Fruit fly (Drosophila melanogaster) whole organism, adult: Measurements from ENCODE around the gene CG8773.

Source experiments
- CG12768 ChIP-seq: fragments of 200-800 bp; sonication (Bioruptor generic); optimal IDR thresholded peaks from 2 replicates; lab custom pipeline; 2017; ENCODE audit warnings: missing biosample characterization, missing genetic modification characterization, mild to moderate bottlenecking, moderate library complexity, missing genetic modification reagents
- CG1620 ChIP-seq: fragments of 200-800 bp; sonication (Bioruptor generic); optimal IDR thresholded peaks from 2 replicates; lab custom pipeline; 2016; ENCODE audit warnings: missing biosample characterization, missing genetic modification characterization
- CG33017 ChIP-seq: fragments of 200-800 bp; sonication (Bioruptor generic); optimal IDR thresholded peaks from 2 replicates; lab custom pipeline; 2018; ENCODE audit warnings: missing biosample characterization, mild to moderate bottlenecking, missing genetic modification characterization, moderate library complexity
- CG5204 ChIP-seq: fragments of 200-800 bp; sonication (Bioruptor generic); optimal IDR thresholded peaks from 2 replicates; lab custom pipeline; 2016; ENCODE audit warnings: missing biosample characterization, missing genetic modification characterization
- CG7101 ChIP-seq: fragments of 200-800 bp; sonication (Bioruptor generic); optimal IDR thresholded peaks from 2 replicates; lab custom pipeline; 2018; ENCODE audit warnings: missing biosample characterization, mild to moderate bottlenecking, missing genetic modification characterization, moderate library complexity
- Clk ChIP-seq: fragments of 200-800 bp; sonication (Bioruptor generic); optimal IDR thresholded peaks from 2 replicates; lab custom pipeline; 2017; ENCODE audit warnings: missing biosample characterization, missing genetic modification characterization
- bab1 ChIP-seq: fragments of 200-800 bp; sonication (Bioruptor generic); optimal IDR thresholded peaks from 3 replicates; lab custom pipeline; 2019; ENCODE audit warnings: missing biosample characterization, mild to moderate bottlenecking, missing genetic modification characterization, moderate library complexity
- kay ChIP-seq: fragments of 200-800 bp; sonication (Bioruptor generic); peaks from one replicate; lab custom pipeline; 2016; ENCODE audit warnings: missing biosample characterization, missing genetic modification characterization, borderline replicate concordance
- pad ChIP-seq: fragments of 200-800 bp; sonication (Bioruptor generic); optimal IDR thresholded peaks from 3 replicates; lab custom pipeline; 2017; ENCODE audit warnings: missing biosample characterization, missing genetic modification characterization, mild to moderate bottlenecking, moderate library complexity, missing genetic modification reagents

DNA sequence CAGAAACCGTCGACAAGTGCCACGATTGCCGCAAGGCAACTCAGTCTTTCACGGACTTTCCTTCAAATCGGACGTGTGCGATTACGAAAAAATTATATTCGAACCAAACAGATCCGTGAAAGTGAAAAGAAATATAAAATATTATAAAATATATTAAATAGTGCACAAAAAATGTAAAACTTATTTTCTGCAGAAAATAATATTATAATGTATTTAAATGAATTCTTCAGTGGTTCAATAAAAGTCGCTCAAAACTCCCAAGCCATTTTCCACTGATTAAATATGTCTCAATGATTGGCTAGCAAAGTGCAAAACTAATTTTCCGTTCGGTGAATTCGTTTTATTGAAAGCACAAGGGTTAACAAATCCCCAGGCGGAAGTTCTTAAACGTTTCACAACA, 43.5 kb downstream of the CG8773 start, which contains the start of gene PK2-R1:
- TF ChIP-seq Clk (GFP tag; lab: Kevin White, UChicago) (no peak), CG5204 (no peak), pad (GFP tag; lab: Kevin White, UChicago) (no peak), CG12768 (GFP tag; lab: Kevin White, UChicago) (no peak), CG1620 (GFP tag; lab: Kevin White, UChicago) (no peak), kay (no peak), CG33017 (tag; lab: Kevin White, UChicago) (no peak), bab1 (GFP tag; lab: Kevin White, UChicago) (no peak), CG7101 (tag; lab: Kevin White, UChicago) (no peak)
